4 fruit fly cellular contexts compared by ENCODE assay signal in genomic region chr3L:13952484-13953048, dm6.
TF ChIP-seq lines count a peak whose summit lies in the region.

No protein-coding gene starts in this region.

- no peak for TF ChIP-seq CTCF in whole organism, embryonic (GFP tag; optimal IDR thresholded peaks at IDR 0.05; lab: Kevin White, UChicago)

TF ChIP-seq in whole organism, adult, 20 proteins besides CTCF, POLR2A, EP300 and RAD21:
- TF ChIP-seq ovo (GFP tag; optimal IDR thresholded peaks at IDR 0.05; lab: Kevin White, UChicago): no peak
- peak; percentile 49 for TF ChIP-seq Mnt (GFP tag; optimal IDR thresholded peaks at IDR 0.05; lab: Kevin White, UChicago)
- TF ChIP-seq cic (GFP tag; optimal IDR thresholded peaks at IDR 0.05; lab: Kevin White, UChicago): no peak
- TF ChIP-seq Clk (GFP tag; optimal IDR thresholded peaks at IDR 0.05; lab: Kevin White, UChicago): no peak
- TF ChIP-seq tj (GFP tag; optimal IDR thresholded peaks at IDR 0.05; lab: Kevin White, UChicago): peak; percentile 5
- no peak for TF ChIP-seq bab1 (GFP tag; optimal IDR thresholded peaks at IDR 0.05; lab: Kevin White, UChicago)
- no peak for TF ChIP-seq CG12768 (GFP tag; optimal IDR thresholded peaks at IDR 0.05; lab: Kevin White, UChicago)
- peak; percentile 94 for TF ChIP-seq kay (GFP tag; lab: Kevin White, UChicago; ENCODE audit: borderline replicate concordance)
- TF ChIP-seq CG11617 (GFP tag; optimal IDR thresholded peaks at IDR 0.05; lab: Kevin White, UChicago): no peak
- TF ChIP-seq pad (GFP tag; optimal IDR thresholded peaks at IDR 0.05; lab: Kevin White, UChicago): no peak
- TF ChIP-seq toe (GFP tag; optimal IDR thresholded peaks at IDR 0.05; lab: Kevin White, UChicago): no peak
- no peak for TF ChIP-seq CG1620 (GFP tag; optimal IDR thresholded peaks at IDR 0.05; lab: Kevin White, UChicago)
- no peak for TF ChIP-seq cnc (optimal IDR thresholded peaks at IDR 0.05; lab: Kevin White, UChicago)
- no peak for TF ChIP-seq CG7045 (GFP tag; optimal IDR thresholded peaks at IDR 0.05; lab: Kevin White, UChicago)
- no peak for TF ChIP-seq CG5204 (GFP tag; optimal IDR thresholded peaks at IDR 0.05; lab: Kevin White, UChicago)
- TF ChIP-seq Crg-1 (GFP tag; optimal IDR thresholded peaks at IDR 0.05; lab: Kevin White, UChicago): no peak
- no peak for TF ChIP-seq CG33017 (tag; optimal IDR thresholded peaks at IDR 0.05; lab: Kevin White, UChicago)
- no peak for TF ChIP-seq CG14711 (tag; optimal IDR thresholded peaks at IDR 0.05; lab: Kevin White, UChicago)
- no peak for TF ChIP-seq Hr96 (GFP tag; optimal IDR thresholded peaks at IDR 0.05; lab: Kevin White, UChicago)
- TF ChIP-seq CG7101 (tag; optimal IDR thresholded peaks at IDR 0.05; lab: Kevin White, UChicago): no peak

TF ChIP-seq in whole organism, embryonic, 481 proteins besides CTCF, POLR2A, EP300 and RAD21 (continues in another document):
- TF ChIP-seq dysf (GFP tag; IDR thresholded peaks at IDR 0.05; lab: Robert Waterston, UW) (no peak), CG30431 (GFP tag; optimal IDR thresholded peaks at IDR 0.05; lab: Kevin White, UChicago) (no peak), tx (GFP tag; optimal IDR thresholded peaks at IDR 0.05; lab: Kevin White, UChicago) (no peak), CG11247 (GFP tag; IDR thresholded peaks at IDR 0.05; lab: Robert Waterston, UW) (no peak), tgo (GFP tag; IDR thresholded peaks at IDR 0.05; lab: Robert Waterston, UW) (no peak), CG8281 (tag; optimal IDR thresholded peaks at IDR 0.05; lab: Kevin White, UChicago) (no peak), gsb-n (tag; optimal IDR thresholded peaks at IDR 0.05; lab: Kevin White, UChicago) (no peak), wdn (GFP tag; IDR thresholded peaks at IDR 0.05; lab: Robert Waterston, UW) (no peak), MESR4 (GFP tag; optimal IDR thresholded peaks at IDR 0.05; lab: Kevin White, UChicago) (no peak), schlank (tag; optimal IDR thresholded peaks at IDR 0.05; lab: Kevin White, UChicago) (no peak), CG7556 (GFP tag; optimal IDR thresholded peaks at IDR 0.05; lab: Kevin White, UChicago) (no peak), Fer3 (tag; optimal IDR thresholded peaks at IDR 0.05; lab: Kevin White, UChicago) (no peak), CG13624 (GFP tag; optimal IDR thresholded peaks at IDR 0.05; lab: Kevin White, UChicago) (no peak), CG6813 (GFP tag; optimal IDR thresholded peaks at IDR 0.05; lab: Kevin White, UChicago) (no peak), ac (GFP tag; optimal IDR thresholded peaks at IDR 0.05; lab: Kevin White, UChicago) (no peak), CG6689 (GFP tag; IDR thresholded peaks at IDR 0.05; lab: Robert Waterston, UW) (no peak), CG7271 (tag; optimal IDR thresholded peaks at IDR 0.05; lab: Kevin White, UChicago) (no peak), Blimp-1 (GFP tag; optimal IDR thresholded peaks at IDR 0.05; lab: Kevin White, UChicago) (no peak), Poxn (GFP tag; IDR thresholded peaks at IDR 0.05; lab: Robert Waterston, UW) (no peak), lab (GFP tag; optimal IDR thresholded peaks at IDR 0.05; lab: Kevin White, UChicago) (peak; percentile 46), grn (GFP tag; optimal IDR thresholded peaks at IDR 0.05; lab: Kevin White, UChicago) (peak; percentile 17), D19B (GFP tag; optimal IDR thresholded peaks at IDR 0.05; lab: Kevin White, UChicago) (no peak), CG14441 (GFP tag; IDR thresholded peaks at IDR 0.05; lab: Robert Waterston, UW) (no peak), ttk (GFP tag; IDR thresholded peaks at IDR 0.05; lab: Robert Waterston, UW) (0 out of 2 replicates have a peak, but pooled peaks have one; percentile 30), Med (GFP tag; lab: Kevin White, UChicago) (no peak), CG34224 (GFP tag; IDR thresholded peaks at IDR 0.05; lab: Robert Waterston, UW; ENCODE audit: partially characterized antibody) (no peak), CkIIα-i1 (GFP tag; IDR thresholded peaks at IDR 0.05; lab: Robert Waterston, UW) (no peak)

TF ChIP-seq in whole organism, prepupa, 60 proteins besides CTCF, POLR2A, EP300 and RAD21:
- peak; percentile 80 for TF ChIP-seq Eip93F (GFP tag; optimal IDR thresholded peaks at IDR 0.05; lab: Kevin White, UChicago)
- TF ChIP-seq esn (GFP tag; optimal IDR thresholded peaks at IDR 0.05; lab: Kevin White, UChicago): peak; percentile 8
- TF ChIP-seq Eip78C (GFP tag; lab: Kevin White, UChicago): peak; percentile 38
- peak; percentile 96 for TF ChIP-seq vri (GFP tag; optimal IDR thresholded peaks at IDR 0.05; lab: Kevin White, UChicago)
- no peak for TF ChIP-seq ss (GFP tag; optimal IDR thresholded peaks at IDR 0.05; lab: Kevin White, UChicago)
- no peak for TF ChIP-seq Hr38 (GFP tag; optimal IDR thresholded peaks at IDR 0.05; lab: Kevin White, UChicago)
- TF ChIP-seq CG7368 (GFP tag; optimal IDR thresholded peaks at IDR 0.05; lab: Kevin White, UChicago): no peak
- TF ChIP-seq Eip75B (GFP tag; optimal IDR thresholded peaks at IDR 0.05; lab: Kevin White, UChicago): no peak
- TF ChIP-seq CG10631 (GFP tag; optimal IDR thresholded peaks at IDR 0.05; lab: Kevin White, UChicago): no peak
- no peak for TF ChIP-seq CG32006 (GFP tag; optimal IDR thresholded peaks at IDR 0.05; lab: Kevin White, UChicago)

TF ChIP-seq in whole organism, wandering third instar larva, 38 proteins besides CTCF, POLR2A, EP300 and RAD21:
- TF ChIP-seq jim (GFP tag; optimal IDR thresholded peaks at IDR 0.05; lab: Kevin White, UChicago) (no peak), Vsx2 (GFP tag; optimal IDR thresholded peaks at IDR 0.05; lab: Kevin White, UChicago; ENCODE audit: partially characterized antibody) (no peak), h (GFP tag; optimal IDR thresholded peaks at IDR 0.05; lab: Kevin White, UChicago) (peak; percentile 80), Rel (GFP tag; optimal IDR thresholded peaks at IDR 0.05; lab: Kevin White, UChicago) (no peak), Rel (tag; optimal IDR thresholded peaks at IDR 0.05; lab: Kevin White, UChicago) (peak; percentile 16), psq (GFP tag; optimal IDR thresholded peaks at IDR 0.05; lab: Kevin White, UChicago) (no peak), woc (GFP tag; optimal IDR thresholded peaks at IDR 0.05; lab: Kevin White, UChicago) (no peak), HLH106 (tag; optimal IDR thresholded peaks at IDR 0.05; lab: Kevin White, UChicago) (no peak), GATAd (GFP tag; optimal IDR thresholded peaks at IDR 0.05; lab: Kevin White, UChicago) (no peak), rgr (GFP tag; optimal IDR thresholded peaks at IDR 0.05; lab: Kevin White, UChicago) (no peak), CG32264 (GFP tag; optimal IDR thresholded peaks at IDR 0.05; lab: Kevin White, UChicago) (no peak), br (GFP tag; optimal IDR thresholded peaks at IDR 0.05; lab: Kevin White, UChicago) (no peak), dl (GFP tag; optimal IDR thresholded peaks at IDR 0.05; lab: Kevin White, UChicago; ENCODE audit: insufficient read depth in 1 of 2, partially characterized antibody in 2 of 2) (no peak), Dfd (GFP tag; optimal IDR thresholded peaks at IDR 0.05; lab: Kevin White, UChicago) (no peak), dmrt93B (GFP tag; optimal IDR thresholded peaks at IDR 0.05; lab: Kevin White, UChicago) (no peak), CrebA (GFP tag; optimal IDR thresholded peaks at IDR 0.05; lab: Kevin White, UChicago; ENCODE audit: borderline replicate concordance) (peak; percentile 23)
TF ChIP-seq in whole organism, wandering third instar larva: peak in this region for 3.
